Worm (Caenorhabditis elegans) whole organism, L4/young adult: ENCODE data around the gene pigc-1.

Source experiments
- W03F9.2 ChIP-seq: fragments of 150-350 bp; optimal IDR thresholded peaks from 2 replicates; lab custom pipeline; 2014; ENCODE audit warnings: missing biosample characterization, missing genetic modification characterization
- dao-5 ChIP-seq: sonication (generic microtip); optimal IDR thresholded peaks from 2 replicates; lab custom pipeline; 2016; ENCODE audit warnings: missing genotype, missing genetic modification characterization, moderate library complexity, missing compliant biosample characterization
- him-1 ChIP-seq: sonication (generic microtip); optimal IDR thresholded peaks from 2 replicates; lab custom pipeline; 2016; ENCODE audit warnings: missing genotype, missing genetic modification reagents, missing genetic modification characterization, missing compliant biosample characterization

ce11 chrIV:9367852-9368627 lies 25.1 kb upstream of the pigc-1 start:
- TF ChIP-seq him-1 (no peak), W03F9.2 (tag; lab: Kevin White, UChicago) (peak; percentile 43), dao-5 (tag; lab: Kevin White, UChicago) (no peak)
